Fruit fly (Drosophila melanogaster) whole organism, embryonic: ENCODE data around the gene CG12016.
A peak's percentile ranks its signal among the peaks of the same experiment; 100 is the strongest.

ENCODE experiments used
- ATbp ChIP-seq: fragments of 200-800 bp; sonication (Bioruptor generic); optimal IDR thresholded peaks from 2 replicates; lab custom pipeline; 2017; ENCODE audit warnings: missing biosample characterization, mild to moderate bottlenecking, missing genetic modification characterization, missing genetic modification reagents
- CG11695 ChIP-seq: fragments of 200-800 bp; sonication (Bioruptor generic); IDR thresholded peaks from 3 replicates; pipeline ENCODE4 v1.3.6; 2022; ENCODE audit warnings: missing biosample characterization, missing genetic modification characterization
- CG14014 ChIP-seq: fragments of 200-800 bp; sonication (Bioruptor generic); IDR thresholded peaks from 2 replicates; pipeline ENCODE4 v1.3.6; 2022; ENCODE audit warnings: missing biosample characterization, missing genetic modification characterization
- CG14710 ChIP-seq: fragments of 200-800 bp; sonication (Bioruptor generic); optimal IDR thresholded peaks from 3 replicates; lab custom pipeline; 2019; ENCODE audit warnings: missing biosample characterization, mild to moderate bottlenecking, missing genetic modification characterization, moderate library complexity
- CG15514 ChIP-seq: fragments of 200-800 bp; sonication (Bioruptor generic); optimal IDR thresholded peaks from 3 replicates; lab custom pipeline; 2017; ENCODE audit warnings: missing biosample characterization, missing genetic modification characterization, mild to moderate bottlenecking, moderate library complexity, missing genetic modification reagents
- CG1647 ChIP-seq: fragments of 200-800 bp; sonication (Bioruptor generic); optimal IDR thresholded peaks from 3 replicates; lab custom pipeline; 2016; ENCODE audit warnings: missing biosample characterization, missing genetic modification characterization
- CG31224 ChIP-seq: fragments of 200-800 bp; sonication (Bioruptor generic); IDR thresholded peaks from 2 replicates; pipeline ENCODE4 v1.3.6; 2022; ENCODE audit warnings: missing biosample characterization, missing genetic modification characterization
- CG32772 ChIP-seq: fragments of 200-800 bp; sonication (Bioruptor generic); IDR thresholded peaks from 2 replicates; pipeline ENCODE4 v1.3.6; 2022; ENCODE audit warnings: missing biosample characterization, missing genetic modification characterization
- CG33213 ChIP-seq: fragments of 200-800 bp; sonication (Bioruptor generic); optimal IDR thresholded peaks from 3 replicates; lab custom pipeline; 2016; ENCODE audit warnings: missing biosample characterization, missing genetic modification characterization
- CG42726 ChIP-seq: fragments of 200-800 bp; sonication (Bioruptor generic); IDR thresholded peaks from 2 replicates; pipeline ENCODE4 v1.3.6; 2022; ENCODE audit warnings: missing biosample characterization, missing genetic modification characterization; ENCODE audit not compliant: partially characterized antibody
- CG4707 ChIP-seq: fragments of 200-800 bp; sonication (Bioruptor generic); optimal IDR thresholded peaks from 2 replicates; lab custom pipeline; 2018; ENCODE audit warnings: missing biosample characterization, mild to moderate bottlenecking, missing genetic modification characterization, moderate library complexity
- CG5953 ChIP-seq: fragments of 200-800 bp; sonication (Bioruptor generic); IDR thresholded peaks from 2 replicates; pipeline ENCODE4 v1.3.6; 2022; ENCODE audit warnings: missing biosample characterization, missing genetic modification characterization
- CG6813 ChIP-seq: fragments of 200-800 bp; sonication (Bioruptor generic); optimal IDR thresholded peaks from 2 replicates; lab custom pipeline; 2017; ENCODE audit warnings: missing biosample characterization, missing genetic modification characterization, mild to moderate bottlenecking, moderate library complexity, missing genetic modification reagents
- CG7271 ChIP-seq: fragments of 200-800 bp; sonication (Bioruptor generic); optimal IDR thresholded peaks from 2 replicates; lab custom pipeline; 2018; ENCODE audit warnings: missing biosample characterization, mild to moderate bottlenecking, missing genetic modification characterization, moderate library complexity
- CG7963 ChIP-seq: fragments of 200-800 bp; sonication (Bioruptor generic); IDR thresholded peaks from 3 replicates; pipeline ENCODE4 v1.3.6; 2022; ENCODE audit warnings: missing biosample characterization, missing genetic modification characterization; ENCODE audit not compliant: partially characterized antibody
- CG8281 ChIP-seq: fragments of 200-800 bp; sonication (Bioruptor generic); optimal IDR thresholded peaks from 2 replicates; lab custom pipeline; 2018; ENCODE audit warnings: missing biosample characterization, mild to moderate bottlenecking, missing genetic modification characterization, moderate library complexity
- CG8944 ChIP-seq: fragments of 200-800 bp; sonication (Bioruptor generic); optimal IDR thresholded peaks from 3 replicates; lab custom pipeline; 2016; ENCODE audit warnings: missing biosample characterization, missing genetic modification characterization
- D ChIP-seq, 2 experiments: fragments of 200-800 bp in 1 of 2; fragments of >200 bp in 1 of 2; sonication (Bioruptor generic) in 1 of 2; optimal IDR thresholded peaks; 2 replicates in 1 of 2; 3 replicates in 1 of 2; lab custom pipeline; 2017; ENCODE audit warnings: mild to moderate bottlenecking in 1 of 2, missing biosample characterization in 1 of 2, missing genetic modification characterization in 1 of 2, missing genetic modification reagents in 1 of 2
- Dek ChIP-seq: fragments of 200-800 bp; sonication (Bioruptor generic); optimal IDR thresholded peaks from 3 replicates; lab custom pipeline; 2019; ENCODE audit warnings: missing biosample characterization, mild to moderate bottlenecking, missing genetic modification characterization, moderate library complexity
- Dll ChIP-seq: fragments of 200-800 bp; sonication (Bioruptor generic); IDR thresholded peaks from 4 replicates; pipeline ENCODE4 v1.3.6; 2022; ENCODE audit warnings: missing biosample characterization, missing genetic modification characterization; ENCODE audit not compliant: partially characterized antibody
- Elba2 ChIP-seq: fragments of 200-800 bp; sonication (Bioruptor generic); optimal IDR thresholded peaks from 3 replicates; lab custom pipeline; 2016; ENCODE audit warnings: missing biosample characterization, missing genetic modification characterization
- Hand ChIP-seq: fragments of 200-800 bp; sonication (Bioruptor generic); optimal IDR thresholded peaks from 2 replicates; lab custom pipeline; 2017; ENCODE audit warnings: mild to moderate bottlenecking, missing biosample characterization, missing genetic modification reagents, missing genetic modification characterization
- Hmx ChIP-seq: fragments of 200-800 bp; sonication (Bioruptor generic); optimal IDR thresholded peaks from 2 replicates; lab custom pipeline; 2016; ENCODE audit warnings: missing biosample characterization, missing genetic modification characterization
- Mrtf ChIP-seq: fragments of 200-800 bp; sonication (Bioruptor generic); IDR thresholded peaks from 3 replicates; pipeline ENCODE4 v1.3.6; 2022; ENCODE audit warnings: missing biosample characterization, missing genetic modification characterization
- Sry-δ ChIP-seq: fragments of 200-800 bp; sonication (Bioruptor generic); optimal IDR thresholded peaks from 2 replicates; lab custom pipeline; 2016; ENCODE audit warnings: missing biosample characterization, missing genetic modification characterization
- TFAM ChIP-seq: fragments of 200-800 bp; sonication (Bioruptor generic); optimal IDR thresholded peaks from 2 replicates; lab custom pipeline; 2017; ENCODE audit warnings: missing biosample characterization, missing genetic modification characterization, inconsistent platforms
- Trl ChIP-seq, 3 experiments: fragments of >200 bp in 2 of 3; fragments of 200-800 bp in 1 of 3; sonication (Bioruptor generic) in 1 of 3; optimal IDR thresholded peaks; 2 replicates in 1 of 3; 3 replicates in 2 of 3; lab custom pipeline; 2016 to 2017; ENCODE audit warnings: missing biosample characterization in 1 of 3, missing genetic modification characterization in 1 of 3
- Xbp1 ChIP-seq: fragments of 200-800 bp; sonication (Bioruptor generic); optimal IDR thresholded peaks from 3 replicates; lab custom pipeline; 2016; ENCODE audit warnings: missing biosample characterization, mild to moderate bottlenecking, missing genetic modification characterization
- abd-A ChIP-seq: fragments of 200-800 bp; sonication (Bioruptor generic); optimal IDR thresholded peaks from 3 replicates; lab custom pipeline; 2019; ENCODE audit warnings: missing biosample characterization, mild to moderate bottlenecking, missing genetic modification characterization, moderate library complexity
- ac ChIP-seq: fragments of 200-800 bp; sonication (Bioruptor generic); optimal IDR thresholded peaks from 3 replicates; lab custom pipeline; 2017; ENCODE audit warnings: missing biosample characterization, mild to moderate bottlenecking, missing genetic modification characterization
- caup ChIP-seq: fragments of 200-800 bp; sonication (Bioruptor generic); optimal IDR thresholded peaks from 3 replicates; lab custom pipeline; 2017; ENCODE audit warnings: missing biosample characterization, mild to moderate bottlenecking, missing genetic modification characterization, moderate library complexity; ENCODE audit not compliant: severe bottlenecking
- cg ChIP-seq: fragments of 200-800 bp; sonication (Bioruptor generic); optimal IDR thresholded peaks from 3 replicates; lab custom pipeline; 2019; ENCODE audit warnings: missing biosample characterization, mild to moderate bottlenecking, missing genetic modification characterization, moderate library complexity
- chif ChIP-seq, 2 experiments: fragments of 200-800 bp; sonication (Bioruptor generic); optimal IDR thresholded peaks; 3 replicates each; lab custom pipeline; 2016; ENCODE audit warnings: missing biosample characterization in 2 of 2, missing genetic modification characterization in 2 of 2
- emc ChIP-seq: fragments of 200-800 bp; sonication (Bioruptor generic); optimal IDR thresholded peaks from 2 replicates; lab custom pipeline; 2016; ENCODE audit warnings: missing biosample characterization, missing genetic modification characterization
- esg ChIP-seq: fragments of 200-800 bp; sonication (Bioruptor generic); conservative IDR thresholded peaks from 2 replicates; pipeline ENCODE4 v1.3.6; 2022; ENCODE audit warnings: missing biosample characterization, missing genetic modification characterization
- fd64A ChIP-seq: fragments of 200-800 bp; sonication (Bioruptor generic); optimal IDR thresholded peaks from 3 replicates; lab custom pipeline; 2018; ENCODE audit warnings: missing biosample characterization, mild to moderate bottlenecking, missing genetic modification characterization
- gfzf ChIP-seq: fragments of 200-800 bp; sonication (Bioruptor generic); optimal IDR thresholded peaks from 2 replicates; lab custom pipeline; 2016; ENCODE audit warnings: missing biosample characterization, mild to moderate bottlenecking, missing genetic modification characterization, moderate library complexity
- insv ChIP-seq, 2 experiments: fragments of 200-800 bp; sonication (Bioruptor generic); optimal IDR thresholded peaks; 3 replicates each; lab custom pipeline; 2016 to 2018; ENCODE audit warnings: missing biosample characterization in 2 of 2, missing genetic modification characterization in 2 of 2
- inv ChIP-seq: fragments of 200-800 bp; sonication (Bioruptor generic); IDR thresholded peaks from 2 replicates; pipeline ENCODE4 v1.3.6; 2022; ENCODE audit warnings: missing biosample characterization, missing genetic modification characterization; ENCODE audit not compliant: partially characterized antibody
- kah ChIP-seq: fragments of 200-800 bp; sonication (Bioruptor generic); optimal IDR thresholded peaks from 2 replicates; lab custom pipeline; 2018; ENCODE audit warnings: missing biosample characterization, mild to moderate bottlenecking, missing genetic modification characterization
- nmo ChIP-seq: fragments of 200-800 bp; sonication (Bioruptor generic); optimal IDR thresholded peaks from 2 replicates; lab custom pipeline; 2018; ENCODE audit warnings: missing biosample characterization, mild to moderate bottlenecking, missing genetic modification characterization, moderate library complexity
- pita ChIP-seq: fragments of 200-800 bp; sonication (Bioruptor generic); optimal IDR thresholded peaks from 2 replicates; lab custom pipeline; 2017; ENCODE audit warnings: missing biosample characterization, mild to moderate bottlenecking, missing genetic modification characterization
- pzg ChIP-seq: fragments of 200-800 bp; sonication (Bioruptor generic); optimal IDR thresholded peaks from 3 replicates; lab custom pipeline; 2018; ENCODE audit warnings: missing biosample characterization, mild to moderate bottlenecking, missing genetic modification characterization, moderate library complexity
- rib ChIP-seq: fragments of 200-800 bp; sonication (Bioruptor generic); IDR thresholded peaks from 2 replicates; pipeline ENCODE4 v1.3.6; 2022; ENCODE audit warnings: missing biosample characterization, missing genetic modification characterization
- stc ChIP-seq: fragments of 200-800 bp; sonication (Bioruptor generic); IDR thresholded peaks from 2 replicates; pipeline ENCODE4 v1.3.6; 2022; ENCODE audit warnings: missing biosample characterization, missing genetic modification characterization
- tap ChIP-seq: fragments of 200-800 bp; optimal IDR thresholded peaks from 3 replicates; lab custom pipeline; 2019; ENCODE audit warnings: missing biosample characterization, mild to moderate bottlenecking, missing genetic modification characterization, moderate library complexity
- tgo ChIP-seq: fragments of 200-800 bp; sonication (Bioruptor generic); IDR thresholded peaks from 3 replicates; pipeline ENCODE4 v1.3.6; 2022; ENCODE audit warnings: missing biosample characterization, missing genetic modification characterization

CG12016 gene

dm6 chr3L:3319992-3320732 is 807 bp downstream of the CG12016 start (continued):
- no peak for TF ChIP-seq D (optimal IDR thresholded peaks at IDR 0.05; lab: Kevin White, UChicago)
- TF ChIP-seq D (GFP tag; optimal IDR thresholded peaks at IDR 0.05; lab: Kevin White, UChicago), result no peak
- TF ChIP-seq CG8944 (GFP tag; lab: Kevin White, UChicago), result no peak
- TF ChIP-seq Xbp1, result peak; percentile 43
- TF ChIP-seq tgo, result no peak
- no peak for TF ChIP-seq CG33213 (GFP tag; lab: Kevin White, UChicago)
- TF ChIP-seq CG7271 (tag; lab: Kevin White, UChicago), result no peak
- TF ChIP-seq Dek, result no peak
- TF ChIP-seq TFAM, result no peak
- no peak for TF ChIP-seq CG7963
- no peak for TF ChIP-seq CG42726 (GFP tag; lab: Robert Waterston, UW)
- no peak for TF ChIP-seq Sry-δ (GFP tag; lab: Kevin White, UChicago)
- peak; percentile 17 for TF ChIP-seq CG1647 (GFP tag; lab: Kevin White, UChicago)
- TF ChIP-seq pita (GFP tag; lab: Kevin White, UChicago), result no peak
- TF ChIP-seq CG32772 (GFP tag; lab: Robert Waterston, UW), result peak; percentile 35; the same call in 1 of the 2 replicates
- TF ChIP-seq stc (GFP tag; lab: Robert Waterston, UW), result peak; percentile 13; the same call in 1 of the 2 replicates
- no peak for TF ChIP-seq insv (GFP tag; optimal IDR thresholded peaks at IDR 0.05; lab: Kevin White, UChicago)
- no peak for TF ChIP-seq abd-A (tag; lab: Kevin White, UChicago)
- no peak for TF ChIP-seq esg (GFP tag; lab: Robert Waterston, UW)
- 0 out of 2 replicates have a peak, but pooled peaks have one; percentile 15 for TF ChIP-seq CG31224
- TF ChIP-seq fd64A, result no peak
- no peak for TF ChIP-seq inv (GFP tag; lab: Robert Waterston, UW)
- TF ChIP-seq CG5953, result no peak
- TF ChIP-seq Hmx (GFP tag; lab: Kevin White, UChicago), result no peak
- TF ChIP-seq Dll (GFP tag; lab: Robert Waterston, UW), result no peak
- TF ChIP-seq Elba2, result no peak
- no peak for TF ChIP-seq nmo
- TF ChIP-seq Mrtf (GFP tag; lab: Robert Waterston, UW), result no peak
- TF ChIP-seq CG14014 (GFP tag; lab: Robert Waterston, UW), result 0 out of 2 replicates have a peak, but pooled peaks have one; percentile 47
- TF ChIP-seq emc (GFP tag; lab: Kevin White, UChicago), result no peak
- no peak for TF ChIP-seq ac (GFP tag; lab: Kevin White, UChicago)
- no peak for TF ChIP-seq rib (GFP tag; lab: Robert Waterston, UW)
- no peak for TF ChIP-seq pzg (GFP tag; lab: Kevin White, UChicago)
- TF ChIP-seq Trl (optimal IDR thresholded peaks at IDR 0.05; lab: Kevin White, UChicago), result no peak
- TF ChIP-seq Trl (GFP tag; optimal IDR thresholded peaks at IDR 0.05; lab: Kevin White, UChicago), result peak; percentile 19
- TF ChIP-seq CG11695 (GFP tag; lab: Robert Waterston, UW), result no peak
- no peak for TF ChIP-seq kah (GFP tag; lab: Kevin White, UChicago)
- no peak for TF ChIP-seq tap
- TF ChIP-seq gfzf (GFP tag; lab: Kevin White, UChicago), result no peak
- no peak for TF ChIP-seq chif (GFP tag; optimal IDR thresholded peaks at IDR 0.05; lab: Kevin White, UChicago)
- no peak for TF ChIP-seq CG15514
- no peak for TF ChIP-seq ATbp (GFP tag; lab: Kevin White, UChicago)
- no peak for TF ChIP-seq CG6813
- TF ChIP-seq CG8281 (tag; lab: Kevin White, UChicago), result no peak
- TF ChIP-seq CG4707, result no peak
- TF ChIP-seq CG14710 (tag; lab: Kevin White, UChicago), result no peak
- peak; percentile 10 for TF ChIP-seq caup
- TF ChIP-seq Hand (GFP tag; lab: Kevin White, UChicago), result no peak
- no peak for TF ChIP-seq cg (GFP tag; lab: Kevin White, UChicago)
